Fruit fly (Drosophila melanogaster) whole organism, pupa: ENCODE results near the gene CG14742.

ENCODE experiments used
- CG10348 ChIP-seq: fragments of 200-800 bp; sonication (Bioruptor generic); IDR thresholded peaks from 2 replicates; pipeline ENCODE4 v1.3.6; 2022; ENCODE audit warnings: missing biosample characterization, missing genetic modification characterization
- CG12605 ChIP-seq: fragments of 200-800 bp; sonication (Bioruptor generic); IDR thresholded peaks from 2 replicates; pipeline ENCODE4 v1.3.6; 2022; ENCODE audit warnings: missing biosample characterization, missing genetic modification characterization
- CG17806 ChIP-seq: fragments of 200-800 bp; sonication (Bioruptor generic); optimal IDR thresholded peaks from 2 replicates; lab custom pipeline; 2018; ENCODE audit warnings: missing biosample characterization, mild to moderate bottlenecking, missing genetic modification characterization, moderate library complexity
- CG34367 ChIP-seq: fragments of 200-800 bp; sonication (Bioruptor generic); optimal IDR thresholded peaks from 2 replicates; lab custom pipeline; 2018; ENCODE audit warnings: missing biosample characterization, mild to moderate bottlenecking, missing genetic modification characterization
- CG4496 ChIP-seq: fragments of 200-800 bp; sonication (Bioruptor generic); IDR thresholded peaks from 3 replicates; pipeline ENCODE4 v1.3.6; 2022; ENCODE audit warnings: missing biosample characterization, missing genetic modification characterization
- CG9948 ChIP-seq: fragments of 200-800 bp; sonication (Bioruptor generic); optimal IDR thresholded peaks from 2 replicates; lab custom pipeline; 2018; ENCODE audit warnings: missing biosample characterization, mild to moderate bottlenecking, missing genetic modification characterization, moderate library complexity
- D1 ChIP-seq: fragments of 200-800 bp; sonication (Bioruptor generic); optimal IDR thresholded peaks from 2 replicates; lab custom pipeline; 2018; ENCODE audit warnings: missing biosample characterization, mild to moderate bottlenecking, missing genetic modification characterization, moderate library complexity
- EcR ChIP-seq: fragments of 200-800 bp; sonication (Bioruptor generic); optimal IDR thresholded peaks from 3 replicates; lab custom pipeline; 2019; ENCODE audit warnings: missing biosample characterization, missing genetic modification characterization, mild to moderate bottlenecking, moderate library complexity, missing genetic modification reagents
- Ets98B ChIP-seq: fragments of 200-800 bp; sonication (Bioruptor generic); IDR thresholded peaks from 2 replicates; pipeline ENCODE4 v1.3.6; 2022; ENCODE audit warnings: missing biosample characterization, missing genetic modification characterization
- Snoo ChIP-seq: fragments of 200-800 bp; sonication (Bioruptor generic); optimal IDR thresholded peaks from 3 replicates; lab custom pipeline; 2017; ENCODE audit warnings: missing biosample characterization, mild to moderate bottlenecking, missing genetic modification characterization, inconsistent platforms
- gl ChIP-seq: fragments of 200-800 bp; sonication (Bioruptor generic); optimal IDR thresholded peaks from 2 replicates; lab custom pipeline; 2018; ENCODE audit warnings: missing biosample characterization, mild to moderate bottlenecking, missing genetic modification characterization
- rn ChIP-seq: fragments of 200-800 bp; sonication (Bioruptor generic); IDR thresholded peaks from 2 replicates; pipeline ENCODE4 v1.3.6; 2022; ENCODE audit warnings: missing biosample characterization, missing genetic modification characterization

- no peak for TF ChIP-seq CG12605
- TF ChIP-seq EcR (GFP tag; lab: Kevin White, UChicago), result no peak
- no peak for TF ChIP-seq rn (GFP tag; lab: Robert Waterston, UW)
- no peak for TF ChIP-seq Ets98B (GFP tag; lab: Robert Waterston, UW)
- no peak for TF ChIP-seq CG9948
- TF ChIP-seq gl (tag; lab: Kevin White, UChicago), result no peak
- no peak for TF ChIP-seq CG4496 (GFP tag; lab: Robert Waterston, UW)
- no peak for TF ChIP-seq CG10348 (GFP tag; lab: Robert Waterston, UW)
- no peak for TF ChIP-seq CG17806 (tag; lab: Kevin White, UChicago)
- TF ChIP-seq D1 (tag; lab: Kevin White, UChicago), result no peak
- no peak for TF ChIP-seq Snoo (tag; lab: Kevin White, UChicago)
- no peak for TF ChIP-seq CG34367 (tag; lab: Kevin White, UChicago)
Measured at dm6 chr3R:12211552-12211951, 2.7 kb upstream of the CG14742 start.
